Fruit fly (Drosophila melanogaster): Measurements from ENCODE around the gene CG12288.
A peak's percentile ranks its signal among the peaks of the same experiment; 100 is the strongest.

Gene CG12288

DNA sequence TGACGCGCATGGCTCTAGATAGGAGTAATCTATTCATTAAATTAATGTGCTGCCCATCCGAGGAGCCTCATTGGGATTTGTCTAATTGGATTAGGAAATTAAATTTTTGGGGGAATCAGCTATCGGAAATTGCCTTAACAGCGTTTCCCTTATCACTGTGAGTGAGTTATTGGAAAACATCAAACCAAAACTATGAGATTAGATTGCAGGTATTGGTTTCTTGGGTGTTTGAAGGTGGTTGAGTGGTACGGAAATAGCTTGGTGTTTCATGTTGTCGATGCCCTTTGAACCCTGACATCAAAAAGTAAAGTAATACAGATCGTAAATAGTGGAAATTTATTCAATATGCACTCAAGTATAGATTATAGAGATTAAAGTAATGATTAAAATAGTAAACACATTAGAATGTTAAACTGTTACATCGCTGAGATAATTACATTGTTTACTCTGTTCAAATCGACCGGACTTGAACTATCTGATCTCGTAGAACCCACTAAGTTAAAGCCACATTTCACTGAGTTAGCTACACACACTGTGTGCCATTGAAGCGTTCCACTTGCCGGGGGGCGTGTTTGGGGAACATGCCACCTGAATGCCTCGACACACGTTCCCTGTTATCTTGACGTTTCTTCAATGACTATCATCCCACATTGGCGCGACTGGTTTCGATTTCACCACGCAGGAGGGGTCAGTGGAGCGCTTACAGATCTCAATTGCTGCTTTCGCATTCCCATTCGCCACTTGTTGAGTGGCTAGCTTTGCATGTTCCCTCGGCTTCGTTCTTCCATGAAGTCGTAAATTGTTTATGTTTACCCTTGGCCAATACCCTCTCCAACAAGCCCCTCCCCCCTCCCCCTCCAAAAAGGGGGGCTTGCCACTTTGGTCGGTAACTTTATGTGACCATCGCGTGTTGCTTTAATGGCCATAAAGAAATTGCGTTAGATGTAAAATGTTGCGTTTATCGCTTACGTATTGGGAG is 18.9 kb downstream of the CG12288 start:
- TF ChIP-seq pan (optimal IDR thresholded peaks at IDR 0.05) (no peak), Dll (optimal IDR thresholded peaks at IDR 0.05) (no peak), EcR (GFP tag; optimal IDR thresholded peaks at IDR 0.05) (no peak), psq (optimal IDR thresholded peaks at IDR 0.05) (no peak), CG8478 (optimal IDR thresholded peaks at IDR 0.05) (no peak), usp (GFP tag; optimal IDR thresholded peaks at IDR 0.05) (no peak)

DNA sequence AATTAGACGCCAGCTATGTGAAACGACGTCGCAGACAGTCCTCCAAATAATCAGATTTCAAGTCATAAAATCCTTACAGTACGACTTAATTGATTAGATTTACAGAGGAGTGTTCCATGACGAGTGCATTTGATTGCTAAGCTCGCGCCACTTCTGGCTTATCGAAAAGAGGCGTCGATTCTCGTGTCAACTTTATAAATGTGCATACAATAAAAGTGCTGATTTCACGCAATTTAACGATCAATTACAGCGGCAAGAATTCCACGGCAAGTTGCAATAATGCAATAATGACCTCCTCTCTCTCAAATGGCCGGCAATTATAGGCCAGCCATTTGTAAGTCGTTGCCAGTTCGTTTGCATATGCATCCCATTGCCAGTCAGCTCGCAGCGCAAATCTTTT is 19.6 kb downstream of the CG12288 start:
- TF ChIP-seq usp (GFP tag; optimal IDR thresholded peaks at IDR 0.05): no peak
- TF ChIP-seq pan (optimal IDR thresholded peaks at IDR 0.05): no peak
- TF ChIP-seq EcR (GFP tag; optimal IDR thresholded peaks at IDR 0.05): no peak
- no peak for TF ChIP-seq Dll (optimal IDR thresholded peaks at IDR 0.05)
- no peak for TF ChIP-seq CG8478 (optimal IDR thresholded peaks at IDR 0.05)
- TF ChIP-seq psq (optimal IDR thresholded peaks at IDR 0.05): no peak

DNA sequence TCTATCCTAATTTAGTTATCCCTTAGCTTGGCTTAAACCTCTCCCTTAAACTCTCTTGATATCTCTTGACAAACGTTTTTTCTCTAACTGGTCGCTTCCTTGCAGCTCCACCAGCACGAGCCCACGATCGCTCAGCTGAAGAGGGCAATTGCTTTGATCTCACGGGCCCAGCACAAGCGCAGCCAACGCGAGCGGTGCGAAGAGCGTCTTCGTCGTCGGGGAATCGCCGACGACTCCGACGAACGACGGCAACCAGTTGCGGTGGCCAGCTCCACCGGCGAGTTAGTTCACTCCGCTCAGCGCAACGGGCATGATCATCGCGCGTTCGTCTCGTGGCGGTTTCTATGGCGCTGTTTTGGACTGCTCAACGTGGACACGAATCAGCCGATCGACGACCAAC is 21.1 kb downstream of the CG12288 start:
- TF ChIP-seq CG8478 (optimal IDR thresholded peaks at IDR 0.05) (no peak), EcR (GFP tag; optimal IDR thresholded peaks at IDR 0.05) (no peak), usp (GFP tag; optimal IDR thresholded peaks at IDR 0.05) (no peak), psq (optimal IDR thresholded peaks at IDR 0.05) (no peak), Dll (optimal IDR thresholded peaks at IDR 0.05) (no peak)

DNA sequence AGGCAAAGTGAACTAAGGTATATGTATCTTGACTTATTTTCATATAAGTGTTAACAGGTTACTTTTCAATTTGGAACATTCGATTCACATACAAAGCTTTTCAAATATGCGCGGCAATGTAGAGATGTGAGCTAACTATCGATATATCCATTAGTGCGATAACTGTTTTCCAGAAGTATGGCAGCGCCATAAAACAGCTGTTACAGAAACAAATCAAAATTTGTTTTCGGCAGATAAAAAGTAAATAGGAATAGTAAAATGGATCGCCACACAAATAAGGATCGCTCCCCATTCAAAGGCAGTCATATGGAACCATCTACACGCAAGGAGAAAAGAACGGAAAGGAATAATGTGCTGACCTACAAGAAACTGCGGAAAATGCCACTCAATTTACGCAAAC is 22.7 kb downstream of the CG12288 start, which contains the start of the genes CG32832, CG31743 and CG34313:
Gene CG32832, minus strand, starts transcription at position 3 of the 400 bp plus-strand sequence.
Gene CG31743, plus strand, starts transcription at position 230 of the 400 bp plus-strand sequence.
Gene CG34313, plus strand, starts transcription at position 230 of the 400 bp plus-strand sequence.
- TF ChIP-seq psq (optimal IDR thresholded peaks at IDR 0.05): no peak
- no peak for TF ChIP-seq usp (GFP tag; optimal IDR thresholded peaks at IDR 0.05)
- no peak for TF ChIP-seq EcR (GFP tag; optimal IDR thresholded peaks at IDR 0.05)
- TF ChIP-seq Dll (optimal IDR thresholded peaks at IDR 0.05): no peak
- TF ChIP-seq CG8478 (optimal IDR thresholded peaks at IDR 0.05): no peak
- TF ChIP-seq pan (optimal IDR thresholded peaks at IDR 0.05): no peak

DNA sequence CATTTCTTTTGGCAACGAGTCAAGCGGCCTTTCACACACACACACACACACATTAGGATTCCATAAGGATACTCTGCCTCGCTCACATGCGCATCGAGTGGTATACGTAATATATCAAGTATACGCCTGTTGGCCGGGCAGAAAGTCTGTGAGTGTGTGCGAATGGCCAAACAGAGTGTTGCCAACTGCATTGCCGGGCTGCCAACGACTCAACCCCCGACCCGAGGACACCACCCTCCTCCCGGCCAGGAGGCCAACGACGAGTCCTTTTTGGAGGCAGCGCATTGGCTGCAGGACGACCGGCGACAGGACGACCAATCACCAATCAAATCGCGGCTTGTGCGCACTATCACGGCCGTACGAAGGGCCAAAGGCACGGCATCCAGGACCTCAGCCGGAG is 24.3 kb downstream of the CG12288 start:
- TF ChIP-seq Dll (optimal IDR thresholded peaks at IDR 0.05) (no peak), psq (optimal IDR thresholded peaks at IDR 0.05) (no peak), usp (GFP tag; optimal IDR thresholded peaks at IDR 0.05) (no peak), pan (optimal IDR thresholded peaks at IDR 0.05) (no peak), EcR (GFP tag; optimal IDR thresholded peaks at IDR 0.05) (no peak)

DNA sequence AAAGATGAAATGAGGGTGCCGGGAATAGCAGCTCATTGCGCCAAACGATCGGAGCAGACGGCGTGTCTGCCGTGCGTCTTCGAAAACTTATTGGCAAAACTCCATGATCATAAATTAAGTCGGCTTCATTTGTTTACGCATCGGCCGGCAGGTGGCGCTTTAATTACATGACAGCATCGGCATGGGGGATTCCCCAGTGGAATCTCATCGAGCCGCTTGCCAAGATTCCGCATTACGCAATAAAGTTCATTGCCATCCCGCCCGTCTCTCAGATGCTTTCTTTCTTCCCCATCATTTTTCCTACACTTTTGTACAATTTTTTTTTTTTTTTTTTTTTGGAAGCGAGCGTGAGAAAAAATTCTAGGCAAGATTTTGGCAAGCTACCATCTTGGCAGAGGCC is 25.5 kb downstream of the CG12288 start:
- TF ChIP-seq EcR (GFP tag; optimal IDR thresholded peaks at IDR 0.05): no peak
- no peak for TF ChIP-seq pan (optimal IDR thresholded peaks at IDR 0.05)
- no peak for TF ChIP-seq CG8478 (optimal IDR thresholded peaks at IDR 0.05)
- no peak for TF ChIP-seq psq (optimal IDR thresholded peaks at IDR 0.05)
- TF ChIP-seq usp (GFP tag; optimal IDR thresholded peaks at IDR 0.05): no peak
- no peak for TF ChIP-seq Dll (optimal IDR thresholded peaks at IDR 0.05)

DNA sequence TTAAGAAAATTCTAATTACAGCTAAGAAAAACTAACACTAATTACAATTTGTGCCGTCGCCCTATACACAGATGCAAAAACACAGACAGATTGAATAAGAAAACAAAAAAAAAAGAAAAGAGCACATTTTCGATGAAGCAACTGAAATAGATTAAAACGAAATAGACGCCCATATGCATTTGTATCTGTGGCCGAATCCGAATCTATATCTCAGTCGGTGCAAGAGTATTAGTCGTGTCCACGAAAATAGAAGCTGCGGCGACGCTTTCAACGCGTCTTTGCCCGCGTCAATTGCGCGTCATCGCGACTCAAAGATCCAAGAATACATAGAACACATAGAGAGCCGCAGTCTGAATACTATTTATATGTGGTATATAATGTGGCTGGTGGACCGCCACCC is 27.1 kb downstream of the CG12288 start:
- TF ChIP-seq psq (optimal IDR thresholded peaks at IDR 0.05): no peak
- no peak for TF ChIP-seq pan (optimal IDR thresholded peaks at IDR 0.05)
- no peak for TF ChIP-seq Dll (optimal IDR thresholded peaks at IDR 0.05)
- no peak for TF ChIP-seq usp (GFP tag; optimal IDR thresholded peaks at IDR 0.05)
- no peak for TF ChIP-seq EcR (GFP tag; optimal IDR thresholded peaks at IDR 0.05)

DNA sequence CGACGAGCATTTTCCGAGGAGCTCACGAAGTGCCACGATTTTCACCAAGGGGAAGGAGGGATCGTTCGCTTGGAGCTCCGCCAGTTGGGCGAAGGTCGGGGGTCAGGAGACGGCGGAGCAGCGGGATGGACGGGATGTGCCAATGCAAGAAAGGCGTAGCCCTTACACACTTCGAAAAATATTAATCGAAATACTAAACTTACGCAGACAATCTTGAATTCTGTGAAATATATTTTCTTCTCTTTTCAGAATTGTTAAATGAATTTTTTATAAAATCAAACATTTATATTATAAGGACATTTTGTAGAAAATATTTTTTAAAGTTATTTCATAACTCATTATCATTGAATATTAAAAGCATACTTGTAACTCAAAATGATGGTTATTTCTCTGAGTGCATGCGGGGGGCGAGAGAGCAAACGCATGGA is 33.1 kb downstream of the CG12288 start:
- TF ChIP-seq psq (optimal IDR thresholded peaks at IDR 0.05) (no peak), EcR (GFP tag; optimal IDR thresholded peaks at IDR 0.05) (no peak)

DNA sequence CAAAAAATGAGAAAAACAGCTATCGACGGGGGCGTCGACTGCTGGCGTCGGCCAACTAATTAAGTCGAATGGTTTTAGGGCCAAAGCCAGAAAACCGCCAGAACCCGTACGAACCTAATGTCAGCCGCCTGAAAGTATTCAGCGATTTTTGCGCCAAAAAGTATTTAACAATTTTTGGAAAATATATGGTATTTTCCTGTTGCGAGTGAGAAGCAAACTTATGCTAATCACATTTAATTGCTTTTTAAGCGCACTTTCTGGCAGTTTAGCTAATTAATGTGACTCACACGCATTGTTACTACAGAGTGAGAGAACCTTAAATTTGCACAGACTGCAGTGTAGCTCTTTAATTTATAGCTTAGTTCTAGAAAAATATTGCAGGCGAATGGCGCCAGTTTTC is 39.5 kb downstream of the CG12288 start:
- TF ChIP-seq EcR (GFP tag; optimal IDR thresholded peaks at IDR 0.05): no peak
- TF ChIP-seq psq (optimal IDR thresholded peaks at IDR 0.05): no peak
- no peak for TF ChIP-seq CG8478 (optimal IDR thresholded peaks at IDR 0.05)
- no peak for TF ChIP-seq usp (GFP tag; optimal IDR thresholded peaks at IDR 0.05)
- TF ChIP-seq Dll (optimal IDR thresholded peaks at IDR 0.05): no peak
- no peak for TF ChIP-seq pan (optimal IDR thresholded peaks at IDR 0.05)

DNA sequence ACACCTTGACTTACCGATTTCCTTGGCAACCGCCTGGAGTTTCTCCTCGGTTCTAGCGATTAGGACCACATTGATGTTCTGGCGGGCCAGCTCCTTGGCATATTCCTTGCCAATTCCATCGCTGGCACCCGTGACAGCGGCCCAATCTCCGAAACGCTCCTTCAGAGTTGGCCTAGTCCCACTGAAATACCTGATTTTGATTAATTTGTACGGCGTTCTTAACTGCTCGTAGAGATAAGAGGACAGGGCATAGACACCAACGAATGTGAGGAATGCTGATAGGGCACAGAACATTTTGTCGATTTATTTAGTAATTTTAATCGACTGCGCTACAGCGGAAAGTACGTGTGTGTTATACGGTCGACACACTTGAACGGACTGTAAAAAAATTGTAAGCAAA is 40.9 kb downstream of the CG12288 start, which contains the start of gene CG6012:
Gene CG6012, minus strand, starts transcription at position 364 of the 400 bp plus-strand sequence.
- TF ChIP-seq Dll (optimal IDR thresholded peaks at IDR 0.05) (no peak), usp (GFP tag; optimal IDR thresholded peaks at IDR 0.05) (no peak), CG8478 (optimal IDR thresholded peaks at IDR 0.05) (no peak), psq (optimal IDR thresholded peaks at IDR 0.05) (no peak), pan (optimal IDR thresholded peaks at IDR 0.05) (no peak), EcR (GFP tag; optimal IDR thresholded peaks at IDR 0.05) (no peak)

DNA sequence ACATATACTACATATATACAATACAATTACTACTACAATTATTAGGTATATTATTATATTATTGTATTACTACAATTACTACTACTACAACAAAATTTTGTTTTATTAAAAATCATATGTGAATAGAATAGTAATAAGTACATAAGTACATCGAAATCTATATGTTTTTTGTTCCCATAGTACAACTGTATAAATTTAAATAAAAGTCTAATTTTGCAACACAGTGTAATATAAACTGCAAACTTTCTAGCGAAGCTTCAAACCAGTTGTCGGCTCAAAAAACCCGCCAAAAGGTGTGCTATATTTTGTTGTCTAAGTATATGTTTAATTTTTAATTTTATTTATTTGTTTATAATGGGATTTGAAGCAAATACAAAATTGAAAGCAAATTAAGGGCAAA is 42.5 kb downstream of the CG12288 start:
- TF ChIP-seq Dll (optimal IDR thresholded peaks at IDR 0.05) (no peak), usp (GFP tag; optimal IDR thresholded peaks at IDR 0.05) (no peak), EcR (GFP tag; optimal IDR thresholded peaks at IDR 0.05) (no peak), psq (optimal IDR thresholded peaks at IDR 0.05) (no peak), pan (optimal IDR thresholded peaks at IDR 0.05) (no peak), CG8478 (optimal IDR thresholded peaks at IDR 0.05) (no peak)

DNA sequence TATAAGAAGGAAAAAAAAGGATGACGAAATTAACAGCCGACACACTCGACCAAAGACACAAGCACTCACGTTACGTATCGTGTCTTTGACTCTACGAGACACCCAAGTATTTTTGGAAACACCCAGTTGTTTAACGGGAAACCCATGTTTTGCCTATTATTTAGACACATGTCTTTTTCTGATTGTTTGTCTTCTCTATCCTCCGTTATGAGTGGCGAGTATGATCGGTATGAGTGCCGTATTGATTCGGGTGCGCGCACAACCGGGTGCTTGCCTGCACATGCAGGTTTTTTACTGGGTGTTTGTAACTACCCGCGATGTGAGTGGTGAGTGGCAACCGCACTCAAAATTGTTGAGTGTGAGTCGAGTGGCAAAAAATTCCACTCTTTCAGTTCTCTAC is 42.9 kb downstream of the CG12288 start:
- TF ChIP-seq CG8478 (optimal IDR thresholded peaks at IDR 0.05): no peak
- peak; percentile 57 for TF ChIP-seq pan (optimal IDR thresholded peaks at IDR 0.05)
- TF ChIP-seq EcR (GFP tag; optimal IDR thresholded peaks at IDR 0.05): no peak
- no peak for TF ChIP-seq Dll (optimal IDR thresholded peaks at IDR 0.05)
- no peak for TF ChIP-seq psq (optimal IDR thresholded peaks at IDR 0.05)

Measured in whole organism.